Worm (Caenorhabditis elegans) whole organism, late embryonic: ENCODE results near the gene twk-26.

Experiments
- F13H6.1 ChIP-seq: sonication (generic microtip); optimal IDR thresholded peaks from 2 replicates; lab custom pipeline; 2016; ENCODE audit warnings: missing genetic modification characterization, missing compliant biosample characterization
- ama-1 ChIP-seq: fragments of 150-350 bp; optimal IDR thresholded peaks from 2 replicates; lab custom pipeline; 2014
- ceh-9 ChIP-seq: sonication (generic microtip); optimal IDR thresholded peaks from 2 replicates; lab custom pipeline; 2016; ENCODE audit warnings: mild to moderate bottlenecking, missing genetic modification characterization, inconsistent platforms, missing compliant biosample characterization
- gmeb-2 ChIP-seq: sonication (generic microtip); optimal IDR thresholded peaks from 2 replicates; lab custom pipeline; 2016; ENCODE audit warnings: missing genetic modification characterization, inconsistent platforms, missing compliant biosample characterization
- nhr-11 ChIP-seq: fragments of 150-350 bp; optimal IDR thresholded peaks from 2 replicates; lab custom pipeline; 2014; ENCODE audit warnings: missing biosample characterization, missing genetic modification characterization
- ttx-3 ChIP-seq: sonication (generic microtip); optimal IDR thresholded peaks from 2 replicates; lab custom pipeline; 2016; ENCODE audit warnings: missing genetic modification reagents, missing genetic modification characterization, missing compliant biosample characterization
- zip-5 ChIP-seq: sonication (generic microtip); optimal IDR thresholded peaks from 2 replicates; lab custom pipeline; 2016; ENCODE audit warnings: missing genetic modification characterization, missing compliant biosample characterization

DNA sequence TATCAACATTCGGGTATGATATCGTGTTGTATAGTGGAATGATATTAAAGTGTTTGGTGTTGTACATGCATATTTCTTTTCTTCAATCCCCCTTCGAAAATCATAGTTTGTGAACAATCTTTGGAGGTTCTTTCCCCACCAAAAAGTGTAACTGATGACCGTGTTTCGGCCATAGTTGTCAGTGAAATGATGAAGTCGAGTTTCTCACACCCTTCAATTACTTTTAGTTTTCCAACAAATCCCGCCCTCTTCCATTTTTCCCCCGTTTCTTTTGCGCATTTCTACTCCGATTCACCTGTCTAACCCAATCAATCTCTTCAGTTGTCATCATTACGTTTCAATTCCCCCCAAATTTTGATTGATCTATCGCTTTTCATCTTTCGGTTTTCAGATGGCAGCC is 29.5 kb downstream of the twk-26 start:
- TF ChIP-seq F13H6.1 (tag; lab: Kevin White, UChicago) (no peak), ama-1 (no peak), gmeb-2 (tag; lab: Kevin White, UChicago) (no peak), zip-5 (tag; lab: Kevin White, UChicago) (no peak), nhr-11 (tag; lab: Kevin White, UChicago) (no peak), ceh-9 (tag; lab: Kevin White, UChicago) (no peak), ttx-3 (tag; lab: Kevin White, UChicago) (no peak)
